Fruit fly (Drosophila melanogaster) whole organism, embryonic: ENCODE measurements around the gene asun.

Source experiments
- Antp ChIP-seq: fragments of 200-800 bp; sonication (Bioruptor generic); optimal IDR thresholded peaks from 3 replicates; lab custom pipeline; 2016; ENCODE audit warnings: missing biosample characterization, missing genetic modification characterization
- CG10209 ChIP-seq: fragments of 200-800 bp; sonication (Bioruptor generic); optimal IDR thresholded peaks from 3 replicates; lab custom pipeline; 2017; ENCODE audit warnings: missing biosample characterization, mild to moderate bottlenecking, missing genetic modification characterization, missing genetic modification reagents
- CG10321 ChIP-seq: fragments of 200-800 bp; sonication (Bioruptor generic); IDR thresholded peaks from 2 replicates; pipeline ENCODE4 v1.3.6; 2022; ENCODE audit warnings: missing biosample characterization, missing genetic modification characterization
- CG10366 ChIP-seq: fragments of 200-800 bp; sonication (Bioruptor generic); IDR thresholded peaks from 2 replicates; pipeline ENCODE4 v1.3.6; 2022; ENCODE audit warnings: missing biosample characterization, missing genetic modification characterization
- CG11085 ChIP-seq: fragments of 200-800 bp; sonication (Bioruptor generic); IDR thresholded peaks from 2 replicates; pipeline ENCODE4 v1.3.6; 2022; ENCODE audit warnings: missing biosample characterization, missing genetic modification characterization
- CG12155 ChIP-seq: fragments of 200-800 bp; sonication (Bioruptor generic); optimal IDR thresholded peaks from 3 replicates; lab custom pipeline; 2016; ENCODE audit warnings: missing biosample characterization, missing genetic modification characterization
- CG13287 ChIP-seq: fragments of 200-800 bp; sonication (Bioruptor generic); IDR thresholded peaks from 2 replicates; pipeline ENCODE4 v1.3.6; 2022; ENCODE audit warnings: missing biosample characterization, missing genetic modification characterization; ENCODE audit not compliant: partially characterized antibody
- CG14014 ChIP-seq: fragments of 200-800 bp; sonication (Bioruptor generic); IDR thresholded peaks from 2 replicates; pipeline ENCODE4 v1.3.6; 2022; ENCODE audit warnings: missing biosample characterization, missing genetic modification characterization
- CG17385 ChIP-seq: fragments of 200-800 bp; sonication (Bioruptor generic); optimal IDR thresholded peaks from 3 replicates; lab custom pipeline; 2018; ENCODE audit warnings: missing biosample characterization, mild to moderate bottlenecking, missing genetic modification characterization
- CG18476 ChIP-seq: fragments of 200-800 bp; sonication (Bioruptor generic); optimal IDR thresholded peaks from 2 replicates; lab custom pipeline; 2016; ENCODE audit warnings: missing biosample characterization, mild to moderate bottlenecking, missing genetic modification characterization
- CG31224 ChIP-seq: fragments of 200-800 bp; sonication (Bioruptor generic); IDR thresholded peaks from 2 replicates; pipeline ENCODE4 v1.3.6; 2022; ENCODE audit warnings: missing biosample characterization, missing genetic modification characterization
- CG4707 ChIP-seq: fragments of 200-800 bp; sonication (Bioruptor generic); optimal IDR thresholded peaks from 2 replicates; lab custom pipeline; 2018; ENCODE audit warnings: missing biosample characterization, mild to moderate bottlenecking, missing genetic modification characterization, moderate library complexity
- CG6791 ChIP-seq: fragments of 200-800 bp; sonication (Bioruptor generic); IDR thresholded peaks from 3 replicates; pipeline ENCODE4 v1.3.6; 2022; ENCODE audit warnings: missing biosample characterization, missing genetic modification characterization; ENCODE audit not compliant: partially characterized antibody
- CG7786 ChIP-seq: fragments of 200-800 bp; sonication (Bioruptor generic); optimal IDR thresholded peaks from 2 replicates; lab custom pipeline; 2016; ENCODE audit warnings: missing biosample characterization, missing genetic modification characterization
- CG8944 ChIP-seq: fragments of 200-800 bp; sonication (Bioruptor generic); optimal IDR thresholded peaks from 3 replicates; lab custom pipeline; 2016; ENCODE audit warnings: missing biosample characterization, missing genetic modification characterization
- CHES-1-like ChIP-seq: fragments of 200-800 bp; sonication (Bioruptor generic); optimal IDR thresholded peaks from 2 replicates; lab custom pipeline; 2016; ENCODE audit warnings: missing biosample characterization, missing genetic modification characterization
- CkIIα-i1 ChIP-seq: fragments of 200-800 bp; sonication (Bioruptor generic); IDR thresholded peaks from 2 replicates; pipeline ENCODE4 v1.3.6; 2022; ENCODE audit warnings: missing biosample characterization, missing genetic modification characterization
- Ets65A ChIP-seq: fragments of 200-800 bp; sonication (Bioruptor generic); peaks from one replicate; lab custom pipeline; 2016; ENCODE audit warnings: missing biosample characterization, missing genetic modification characterization
- Fer3 ChIP-seq: fragments of 200-800 bp; sonication (Bioruptor generic); optimal IDR thresholded peaks from 2 replicates; lab custom pipeline; 2018; ENCODE audit warnings: missing biosample characterization, mild to moderate bottlenecking, missing genetic modification characterization, moderate library complexity
- Gug ChIP-seq: fragments of 200-800 bp; sonication (Bioruptor generic); IDR thresholded peaks from 4 replicates; pipeline ENCODE4 v1.3.6; 2022; ENCODE audit warnings: missing biosample characterization, missing genetic modification characterization
- H2.0 ChIP-seq: fragments of 200-800 bp; sonication (Bioruptor generic); IDR thresholded peaks from 2 replicates; pipeline ENCODE4 v1.3.6; 2022; ENCODE audit warnings: missing biosample characterization, missing genetic modification characterization
- Hmr ChIP-seq: fragments of 200-800 bp; sonication (Bioruptor generic); optimal IDR thresholded peaks from 3 replicates; lab custom pipeline; 2017; ENCODE audit warnings: mild to moderate bottlenecking, missing biosample characterization, missing genetic modification reagents, missing genetic modification characterization
- Lpt ChIP-seq: fragments of >200 bp; optimal IDR thresholded peaks from 2 replicates; lab custom pipeline; 2018; ENCODE audit warnings: missing biosample characterization, missing genetic modification characterization
- Oli ChIP-seq: fragments of 200-800 bp; sonication (Bioruptor generic); optimal IDR thresholded peaks from 2 replicates; lab custom pipeline; 2018; ENCODE audit warnings: missing biosample characterization, mild to moderate bottlenecking, missing genetic modification characterization, moderate library complexity
- Ptx1 ChIP-seq: fragments of 200-800 bp; sonication (Bioruptor generic); IDR thresholded peaks from 2 replicates; pipeline ENCODE4 v1.3.6; 2022; ENCODE audit warnings: missing biosample characterization, missing genetic modification characterization
- Side ChIP-seq: fragments of 200-800 bp; sonication (Bioruptor generic); optimal IDR thresholded peaks from 2 replicates; lab custom pipeline; 2016; ENCODE audit warnings: missing biosample characterization, missing genetic modification characterization
- ac ChIP-seq: fragments of 200-800 bp; sonication (Bioruptor generic); optimal IDR thresholded peaks from 3 replicates; lab custom pipeline; 2017; ENCODE audit warnings: missing biosample characterization, mild to moderate bottlenecking, missing genetic modification characterization
- aop ChIP-seq: fragments of 200-800 bp; sonication (Bioruptor generic); IDR thresholded peaks from 2 replicates; pipeline ENCODE4 v1.3.6; 2022; ENCODE audit warnings: missing biosample characterization, missing genetic modification characterization
- ap ChIP-seq: fragments of 200-800 bp; sonication (Bioruptor generic); IDR thresholded peaks from 2 replicates; pipeline ENCODE4 v1.3.6; 2022; ENCODE audit warnings: missing biosample characterization, missing genetic modification characterization
- ash1 ChIP-seq: fragments of 200-800 bp; sonication (Bioruptor generic); optimal IDR thresholded peaks from 2 replicates; lab custom pipeline; 2018; ENCODE audit warnings: missing biosample characterization, mild to moderate bottlenecking, missing genetic modification characterization
- az2 ChIP-seq: fragments of 200-800 bp; sonication (Bioruptor generic); optimal IDR thresholded peaks from 3 replicates; lab custom pipeline; 2016; ENCODE audit warnings: missing biosample characterization, missing genetic modification characterization
- corto ChIP-seq: fragments of 200-800 bp; sonication (Bioruptor generic); optimal IDR thresholded peaks from 2 replicates; lab custom pipeline; 2016; ENCODE audit warnings: missing biosample characterization, mild to moderate bottlenecking, missing genetic modification characterization, moderate library complexity
- crol ChIP-seq: fragments of 200-800 bp; sonication (Bioruptor generic); IDR thresholded peaks from 2 replicates; pipeline ENCODE4 v1.3.6; 2022; ENCODE audit warnings: missing biosample characterization, missing genetic modification characterization
- dati ChIP-seq: fragments of 200-800 bp; sonication (Bioruptor generic); IDR thresholded peaks from 2 replicates; pipeline ENCODE4 v1.3.6; 2022; ENCODE audit warnings: missing biosample characterization, missing genetic modification characterization
- dmrt11E ChIP-seq: fragments of 200-800 bp; sonication (Bioruptor generic); optimal IDR thresholded peaks from 3 replicates; lab custom pipeline; 2018; ENCODE audit warnings: missing biosample characterization, mild to moderate bottlenecking, missing genetic modification characterization, moderate library complexity
- her ChIP-seq: fragments of 200-800 bp; sonication (Bioruptor generic); optimal IDR thresholded peaks from 2 replicates; lab custom pipeline; 2016; ENCODE audit warnings: missing biosample characterization, missing genetic modification characterization
- hkb ChIP-seq, 2 experiments: fragments of 200-800 bp in 1 of 2; fragments of >200 bp in 1 of 2; sonication (Bioruptor generic) in 1 of 2; IDR thresholded peaks in 1 of 2; optimal IDR thresholded peaks in 1 of 2; 2 replicates each; pipeline versions ENCODE4 v1.3.6 to Lab custom; 2017 to 2022; ENCODE audit warnings: missing biosample characterization in 1 of 2, missing genetic modification characterization in 1 of 2
- kay ChIP-seq: fragments of 200-800 bp; sonication (Bioruptor generic); optimal IDR thresholded peaks from 2 replicates; lab custom pipeline; 2016; ENCODE audit warnings: missing biosample characterization, missing genetic modification characterization
- lab ChIP-seq: fragments of 200-800 bp; sonication (Bioruptor generic); optimal IDR thresholded peaks from 3 replicates; lab custom pipeline; 2017; ENCODE audit warnings: missing biosample characterization, missing genetic modification characterization, mild to moderate bottlenecking, moderate library complexity, missing genetic modification reagents
- lola ChIP-seq, 3 experiments: fragments of >200 bp in 2 of 3; fragments of 200-800 bp in 1 of 3; sonication (Bioruptor generic) in 1 of 3; optimal IDR thresholded peaks; 2 replicates each; lab custom pipeline; 2017 to 2019; ENCODE audit warnings: missing biosample characterization in 3 of 3, missing genetic modification characterization in 3 of 3, mild to moderate bottlenecking in 1 of 3, moderate library complexity in 1 of 3
- maf-S ChIP-seq: fragments of 200-800 bp; sonication (Bioruptor generic); optimal IDR thresholded peaks from 2 replicates; lab custom pipeline; 2016; ENCODE audit warnings: missing biosample characterization, missing genetic modification characterization
- nerfin-1 ChIP-seq: fragments of 200-800 bp; sonication (Bioruptor generic); optimal IDR thresholded peaks from 3 replicates; lab custom pipeline; 2019; ENCODE audit warnings: missing biosample characterization, mild to moderate bottlenecking, missing genetic modification characterization, moderate library complexity
- p53 ChIP-seq: fragments of 200-800 bp; sonication (Bioruptor generic); optimal IDR thresholded peaks from 2 replicates; lab custom pipeline; 2016; ENCODE audit warnings: missing biosample characterization, missing genetic modification characterization
- pfk ChIP-seq: fragments of 200-800 bp; sonication (Bioruptor generic); optimal IDR thresholded peaks from 2 replicates; lab custom pipeline; 2018; ENCODE audit warnings: missing biosample characterization, mild to moderate bottlenecking, missing genetic modification characterization, moderate library complexity
- pros ChIP-seq: fragments of 200-800 bp; sonication (Bioruptor generic); optimal IDR thresholded peaks from 3 replicates; lab custom pipeline; 2019; ENCODE audit warnings: missing biosample characterization, mild to moderate bottlenecking, missing genetic modification characterization, moderate library complexity
- psq ChIP-seq: fragments of 200-800 bp; sonication (Bioruptor generic); optimal IDR thresholded peaks from 2 replicates; lab custom pipeline; 2017; ENCODE audit warnings: missing biosample characterization, missing genetic modification characterization
- tgo ChIP-seq: fragments of 200-800 bp; sonication (Bioruptor generic); IDR thresholded peaks from 3 replicates; pipeline ENCODE4 v1.3.6; 2022; ENCODE audit warnings: missing biosample characterization, missing genetic modification characterization
- wdn ChIP-seq: fragments of 200-800 bp; sonication (Bioruptor generic); IDR thresholded peaks from 2 replicates; pipeline ENCODE4 v1.3.6; 2022; ENCODE audit warnings: missing biosample characterization, missing genetic modification characterization
- wor ChIP-seq: fragments of 200-800 bp; sonication (Bioruptor generic); IDR thresholded peaks from 2 replicates; pipeline ENCODE4 v1.3.6; 2022; ENCODE audit warnings: missing biosample characterization, missing genetic modification characterization
- zf30C ChIP-seq: fragments of 200-800 bp; sonication (Bioruptor generic); optimal IDR thresholded peaks from 3 replicates; lab custom pipeline; 2018; ENCODE audit warnings: missing biosample characterization, mild to moderate bottlenecking, missing genetic modification characterization

asun gene

DNA sequence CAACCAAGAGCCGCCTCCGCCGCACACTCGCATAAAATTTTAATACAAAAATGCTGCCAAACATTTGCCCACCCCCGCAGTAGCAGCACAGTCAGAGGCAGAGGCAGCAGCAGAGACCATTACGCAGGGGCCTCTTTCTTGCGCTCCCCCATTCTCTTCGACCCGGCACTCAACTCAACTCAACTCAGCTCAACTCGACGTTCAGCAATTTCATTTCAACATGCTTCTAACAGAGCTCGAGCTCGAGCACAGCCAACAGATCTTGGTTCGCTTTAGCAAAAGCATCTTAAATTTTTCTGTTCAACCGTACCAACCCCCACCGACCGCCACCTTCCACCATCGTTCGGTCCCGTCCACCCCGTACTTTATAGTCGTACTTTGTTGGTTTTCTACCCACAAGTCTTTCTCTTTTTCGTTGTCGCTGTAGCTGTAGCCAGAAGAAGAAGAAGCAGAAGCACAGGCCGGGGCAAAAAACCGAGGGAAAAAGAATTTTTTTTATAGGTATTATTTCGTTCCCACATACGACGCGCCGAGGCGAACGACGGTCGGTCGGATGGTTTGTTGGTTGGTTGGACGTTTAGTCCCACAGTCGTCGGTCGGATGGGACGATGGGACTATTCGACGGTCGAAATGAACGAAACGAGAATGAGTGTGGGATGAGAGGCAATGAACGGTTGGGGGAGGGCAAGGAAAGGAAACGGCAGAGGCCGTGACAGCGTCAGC, 28.7 kb upstream of the asun start (continued):
- no peak for TF ChIP-seq Hmr (GFP tag; lab: Kevin White, UChicago)
- TF ChIP-seq ap, result no peak
- peak; percentile 98 for TF ChIP-seq CG17385 (GFP tag; lab: Kevin White, UChicago)
- TF ChIP-seq her (GFP tag; lab: Kevin White, UChicago), result peak; percentile 7
- peak; percentile 100 for TF ChIP-seq CG4707 (GFP tag; lab: Kevin White, UChicago)
- TF ChIP-seq CG6791 (GFP tag; lab: Robert Waterston, UW), result no peak
- TF ChIP-seq CG7786 (GFP tag; lab: Kevin White, UChicago), result no peak
- no peak for TF ChIP-seq ac
- TF ChIP-seq hkb (optimal IDR thresholded peaks at IDR 0.05; lab: Kevin White, UChicago), result no peak
- TF ChIP-seq hkb (GFP tag; IDR thresholded peaks at IDR 0.05; lab: Robert Waterston, UW), result no peak
- TF ChIP-seq dmrt11E (tag; lab: Kevin White, UChicago), result no peak
- TF ChIP-seq CG18476 (GFP tag; lab: Kevin White, UChicago), result no peak
- TF ChIP-seq pros (GFP tag; lab: Kevin White, UChicago), result peak; percentile 100
- no peak for TF ChIP-seq Lpt
- TF ChIP-seq nerfin-1 (tag; lab: Kevin White, UChicago), result peak; percentile 47
- TF ChIP-seq crol, result no peak
- TF ChIP-seq Ets65A, result peak; percentile 75
- TF ChIP-seq H2.0, result no peak
- TF ChIP-seq Side (GFP tag; lab: Kevin White, UChicago), result peak; percentile 40
- TF ChIP-seq maf-S (GFP tag; lab: Kevin White, UChicago), result no peak
- peak in 1 of 3 experiments; percentile 39 for TF ChIP-seq lola (GFP tag; optimal IDR thresholded peaks at IDR 0.05; lab: Kevin White, UChicago)
- TF ChIP-seq Antp (GFP tag; lab: Kevin White, UChicago), result peak; percentile 12
- no peak for TF ChIP-seq aop (GFP tag; lab: Robert Waterston, UW)
- no peak for TF ChIP-seq CG13287 (GFP tag; lab: Robert Waterston, UW)
- TF ChIP-seq CkIIα-i1 (GFP tag; lab: Robert Waterston, UW), result no peak
- peak; percentile 49 for TF ChIP-seq kay (GFP tag; lab: Kevin White, UChicago)
- no peak for TF ChIP-seq dati (GFP tag; lab: Robert Waterston, UW)
- peak; percentile 9 for TF ChIP-seq CG8944 (GFP tag; lab: Kevin White, UChicago)
- peak; percentile 99 for TF ChIP-seq CG10209 (GFP tag; lab: Kevin White, UChicago)
- TF ChIP-seq psq (GFP tag; lab: Kevin White, UChicago), result peak; percentile 55
- TF ChIP-seq az2 (GFP tag; lab: Kevin White, UChicago), result no peak
- TF ChIP-seq CG31224, result no peak
- TF ChIP-seq p53 (GFP tag; lab: Kevin White, UChicago), result no peak
- TF ChIP-seq wdn (GFP tag; lab: Robert Waterston, UW), result no peak
- TF ChIP-seq CG10366 (GFP tag; lab: Robert Waterston, UW), result no peak
- peak; percentile 2 for TF ChIP-seq zf30C (GFP tag; lab: Kevin White, UChicago)
- no peak for TF ChIP-seq CHES-1-like (GFP tag; lab: Kevin White, UChicago)
- no peak for TF ChIP-seq Oli (tag; lab: Kevin White, UChicago)
- no peak for TF ChIP-seq wor (GFP tag; lab: Robert Waterston, UW)
- TF ChIP-seq Gug (GFP tag; lab: Robert Waterston, UW), result peak; percentile 24; the same call in 1 of the 4 replicates
- TF ChIP-seq Ptx1, result no peak
- no peak for TF ChIP-seq CG12155
- TF ChIP-seq CG14014 (GFP tag; lab: Robert Waterston, UW), result no peak
- TF ChIP-seq tgo (GFP tag; lab: Robert Waterston, UW), result no peak
- TF ChIP-seq corto (GFP tag; lab: Kevin White, UChicago), result peak; percentile 86
- peak; percentile 54 for TF ChIP-seq ash1
- peak; percentile 86 for TF ChIP-seq pfk (GFP tag; lab: Kevin White, UChicago)
- no peak for TF ChIP-seq Fer3
- no peak for TF ChIP-seq CG11085 (GFP tag; lab: Robert Waterston, UW)
- no peak for TF ChIP-seq lab (GFP tag; lab: Kevin White, UChicago)
- TF ChIP-seq CG10321, result no peak
